Fruit fly (Drosophila melanogaster): ENCODE results near the gene CG43725.

Gene CG43725

DNA sequence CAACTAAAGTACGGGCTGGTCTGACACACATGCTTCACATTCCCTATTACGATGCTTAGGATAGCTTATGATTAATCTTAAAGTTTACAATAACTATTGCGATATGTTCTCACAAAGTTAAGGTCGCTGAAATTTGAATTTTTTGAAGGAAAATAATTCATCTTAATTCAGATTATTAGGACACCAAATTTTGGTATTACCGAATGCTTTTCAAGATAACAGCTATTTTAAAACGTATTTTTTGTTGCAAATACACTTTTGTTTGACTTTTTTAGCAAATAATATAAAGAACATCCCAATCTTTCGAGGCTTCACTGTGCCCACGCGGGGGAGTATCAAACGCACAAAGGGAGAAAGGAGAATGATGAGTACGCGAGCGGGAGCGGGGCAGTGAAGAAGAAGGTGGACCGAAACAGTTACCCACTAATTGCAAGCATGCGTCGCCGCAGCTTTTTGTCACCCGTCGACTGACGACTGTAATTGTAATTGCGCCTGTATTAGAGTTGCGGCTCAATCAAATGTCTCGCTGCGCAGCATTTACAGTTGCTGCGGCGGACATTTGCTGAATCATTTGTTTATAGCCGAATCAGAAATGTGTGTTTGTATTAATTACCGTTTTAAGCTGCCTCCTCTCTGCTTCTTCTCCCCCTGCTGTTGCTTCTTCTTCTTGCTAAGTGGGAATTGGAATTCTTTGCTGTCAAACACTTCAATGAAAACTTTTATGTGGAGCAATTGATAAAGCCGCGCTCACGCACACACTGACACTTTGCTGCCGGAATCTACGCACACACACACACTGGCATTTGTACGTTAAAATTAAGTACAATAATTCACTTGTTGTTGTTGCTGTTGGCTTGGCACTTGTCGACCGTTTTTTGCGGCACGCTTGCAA lies 9.1 kb upstream of the CG43725 start (continued):
- TF ChIP-seq gt (GFP tag; IDR thresholded peaks at IDR 0.05) (no peak), CG2120 (GFP tag; optimal IDR thresholded peaks at IDR 0.05) (peak; percentile 66), prd (optimal IDR thresholded peaks at IDR 0.05) (no peak), prd (GFP tag; IDR thresholded peaks at IDR 0.05) (0 out of 3 replicates have a peak, but pooled peaks have one; percentile 33), Nf-YB (GFP tag; optimal IDR thresholded peaks at IDR 0.05) (no peak), Hsf (GFP tag; optimal IDR thresholded peaks at IDR 0.05) (peak; percentile 34), Rfx (GFP tag; IDR thresholded peaks at IDR 0.05) (0 out of 2 replicates have a peak, but pooled peaks have one; percentile 12), disco-r (GFP tag; optimal IDR thresholded peaks at IDR 0.05) (no peak), inv (GFP tag; IDR thresholded peaks at IDR 0.05; ENCODE audit: partially characterized antibody) (no peak), Taf1 (GFP tag; IDR thresholded peaks at IDR 0.05) (no peak), al (GFP tag; IDR thresholded peaks at IDR 0.05) (peak; percentile 24; the same call in 1 of the 2 replicates), zfh2 (GFP tag; optimal IDR thresholded peaks at IDR 0.05) (peak; percentile 30), nmo (GFP tag; optimal IDR thresholded peaks at IDR 0.05) (peak; percentile 24), vnd (GFP tag; IDR thresholded peaks at IDR 0.05; ENCODE audit: partially characterized antibody) (no peak), Opbp (GFP tag; IDR thresholded peaks at IDR 0.05; ENCODE audit: partially characterized antibody) (no peak), Mrtf (GFP tag; IDR thresholded peaks at IDR 0.05) (no peak), fd3F (GFP tag; optimal IDR thresholded peaks at IDR 0.05) (peak; percentile 21), Drgx (GFP tag; IDR thresholded peaks at IDR 0.05) (peak; percentile 50; the same call in 1 of the 2 replicates), C15 (GFP tag; IDR thresholded peaks at IDR 0.05) (no peak), croc (GFP tag; conservative IDR thresholded peaks at IDR 0.05) (no peak), grau (tag; optimal IDR thresholded peaks at IDR 0.05) (peak; percentile 84), CG7963 (GFP tag; IDR thresholded peaks at IDR 0.05; ENCODE audit: partially characterized antibody) (no peak), cg (GFP tag; optimal IDR thresholded peaks at IDR 0.05) (peak; percentile 73), CG6683 (GFP tag; optimal IDR thresholded peaks at IDR 0.05) (no peak), CTCF (GFP tag; optimal IDR thresholded peaks at IDR 0.05) (no peak), CG17829 (tag; optimal IDR thresholded peaks at IDR 0.05) (no peak), phol (tag; optimal IDR thresholded peaks at IDR 0.05) (peak; percentile 1), Hr51 (GFP tag; optimal IDR thresholded peaks at IDR 0.05) (peak in 1 of 2 experiments; percentile 12), hth (optimal IDR thresholded peaks at IDR 0.05) (no peak), CG12219 (GFP tag; optimal IDR thresholded peaks at IDR 0.05) (no peak), pzg (GFP tag; optimal IDR thresholded peaks at IDR 0.05) (no peak), CG6175 (GFP tag; IDR thresholded peaks at IDR 0.05) (no peak), tll (GFP tag; optimal IDR thresholded peaks at IDR 0.05) (no peak), vfl (GFP tag; optimal IDR thresholded peaks at IDR 0.05) (no peak), danr (GFP tag; IDR thresholded peaks at IDR 0.05) (no peak), Antp (GFP tag; optimal IDR thresholded peaks at IDR 0.05) (no peak), CG4360 (GFP tag; IDR thresholded peaks at IDR 0.05) (no peak), lab (GFP tag; optimal IDR thresholded peaks at IDR 0.05) (peak; percentile 3), CG11085 (GFP tag; IDR thresholded peaks at IDR 0.05) (no peak), odd (GFP tag; optimal IDR thresholded peaks at IDR 0.05) (no peak), nerfin-2 (GFP tag; IDR thresholded peaks at IDR 0.05; ENCODE audit: partially characterized antibody) (no peak), Neu2 (GFP tag; optimal IDR thresholded peaks at IDR 0.05; ENCODE audit: borderline replicate concordance) (no peak), sisA (GFP tag; IDR thresholded peaks at IDR 0.05) (peak; percentile 34; the same call in 1 of the 2 replicates), jing (GFP tag; optimal IDR thresholded peaks at IDR 0.05) (no peak), CG1233 (GFP tag; optimal IDR thresholded peaks at IDR 0.05) (no peak), CG11696 (GFP tag; IDR thresholded peaks at IDR 0.05) (0 out of 2 replicates have a peak, but pooled peaks have one; percentile 13), CG18476 (GFP tag; optimal IDR thresholded peaks at IDR 0.05) (no peak), bcd (GFP tag; optimal IDR thresholded peaks at IDR 0.05) (peak; percentile 21), ash1 (GFP tag; optimal IDR thresholded peaks at IDR 0.05) (no peak)
